Worm (Caenorhabditis elegans): Measurements from ENCODE around the gene tiar-1.
"Not testable (repeated sequence)": the region's sequence is repeated elsewhere in the genome, so short reads cannot be mapped to it uniquely, and the experiment has no call there.

The tiar-1 gene

DNA sequence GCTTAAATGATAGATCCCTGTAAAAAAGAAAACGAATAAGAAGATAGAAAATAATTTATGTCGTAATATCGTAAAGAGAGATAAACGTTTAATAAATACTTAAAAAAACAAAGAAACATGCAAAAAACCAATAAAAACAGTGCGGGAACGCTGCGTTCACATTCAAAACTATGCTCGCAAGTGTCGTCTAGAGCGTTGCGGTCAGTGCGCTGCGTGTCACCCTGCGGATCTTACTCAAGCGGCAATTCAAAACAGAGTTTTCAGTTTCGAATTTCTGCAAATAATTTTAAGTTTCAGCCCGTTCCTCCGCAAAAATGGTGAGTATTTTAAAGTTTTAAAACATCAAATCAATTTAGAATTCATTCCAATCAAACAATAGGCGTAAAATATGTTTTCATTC lies at the start of gene tiar-1, which contains the start of gene lelo-4:
Gene tiar-1, minus strand, starts transcription at position 17 of the 400 bp plus-strand sequence.
Gene lelo-4, plus strand, starts transcription at position 118 of the 400 bp plus-strand sequence.
- TF ChIP-seq nhr-23 (tag; optimal IDR thresholded peaks at IDR 0.05) (peak; percentile 66), nhr-25 (tag; optimal IDR thresholded peaks at IDR 0.05) (peak; percentile 76), ZK546.5 (tag; optimal IDR thresholded peaks at IDR 0.05) (peak; percentile 61), nfya-1 (tag; optimal IDR thresholded peaks at IDR 0.05; ENCODE audit: insufficient read depth) (peak; percentile 78), daf-12 (tag; optimal IDR thresholded peaks at IDR 0.05) (no peak), lin-15B (tag; optimal IDR thresholded peaks at IDR 0.05) (peak; percentile 86), lin-39 (tag; optimal IDR thresholded peaks at IDR 0.05) (peak; percentile 48), hmg-11 (tag; optimal IDR thresholded peaks at IDR 0.05) (peak; percentile 47), mml-1 (tag; optimal IDR thresholded peaks at IDR 0.05) (no peak), pha-4 (tag; optimal IDR thresholded peaks at IDR 0.05) (peak; percentile 78), fkh-2 (tag; optimal IDR thresholded peaks at IDR 0.05) (no peak), nhr-77 (tag; optimal IDR thresholded peaks at IDR 0.05) (no peak), ama-1 (optimal IDR thresholded peaks at IDR 0.05) (peak; percentile 61), skn-1 (tag; optimal IDR thresholded peaks at IDR 0.05) (peak; percentile 12), snpc-4 (tag; optimal IDR thresholded peaks at IDR 0.05) (peak; percentile 84), nhr-43 (tag; optimal IDR thresholded peaks at IDR 0.05; ENCODE audit: poor library complexity, severe bottlenecking) (peak; percentile 26), elt-2 (tag; optimal IDR thresholded peaks at IDR 0.05) (peak; percentile 76)

DNA sequence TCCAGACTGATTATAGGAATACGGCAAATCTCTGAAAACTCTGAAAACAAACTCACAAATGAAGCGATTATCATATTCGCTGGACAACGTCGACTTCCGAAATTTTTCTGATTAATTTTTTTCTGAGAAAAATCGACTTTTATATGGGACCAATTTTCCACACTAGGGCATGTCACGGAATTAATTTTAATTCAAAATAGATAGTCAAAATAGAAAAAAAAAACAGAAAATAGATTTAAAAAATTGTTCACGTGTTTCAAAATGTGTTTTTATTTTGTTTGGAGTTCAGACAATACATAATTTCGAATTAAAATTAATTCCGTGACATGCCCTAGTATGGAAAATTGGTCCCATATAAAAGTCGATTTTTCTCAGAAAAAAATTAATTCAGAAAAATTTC lies 43.0 kb upstream of the tiar-1 start, which contains the start of the genes F10C1.3 and F10C1.23:
Gene F10C1.3, minus strand, starts transcription at position 101 of the 400 bp plus-strand sequence.
Gene F10C1.23, plus strand, starts transcription at position 385 of the 400 bp plus-strand sequence.
- not testable (repeated sequence) for TF ChIP-seq nhr-12, jun-1, ztf-4 (tag; optimal IDR thresholded peaks at IDR 0.05)

ce11 chrII:5754168-5754567 lies 39.5 kb upstream of the tiar-1 start, which contains the start of gene F10C1.8:
TSS of gene F10C1.8 (plus strand) at chrII:5754468.
- TF ChIP-seq elt-2 (tag; optimal IDR thresholded peaks at IDR 0.05): peak; percentile 31
- TF ChIP-seq pha-4 (tag; optimal IDR thresholded peaks at IDR 0.05): no peak

DNA sequence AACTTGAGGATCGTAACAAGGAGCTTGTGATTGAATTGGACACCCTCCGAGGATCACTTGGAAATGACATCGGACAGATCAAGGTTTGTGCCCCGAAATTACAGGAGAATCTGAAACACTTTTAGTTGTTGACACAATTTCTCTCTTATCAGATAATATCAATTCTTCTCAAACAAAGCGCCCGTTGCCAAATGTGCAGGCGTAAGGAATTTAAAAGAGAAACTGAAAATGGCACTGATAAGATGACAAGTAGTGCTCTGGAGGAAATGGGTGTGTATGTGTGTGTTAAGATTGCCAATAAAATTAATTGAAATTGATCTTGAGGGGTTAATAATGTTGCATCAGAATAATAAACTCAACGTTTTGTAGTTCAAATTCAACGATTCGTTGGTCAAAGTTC lies 36.7 kb upstream of the tiar-1 start:
- TF ChIP-seq pqm-1 (tag; optimal IDR thresholded peaks at IDR 0.05) (peak; percentile 92), pha-4 (tag; optimal IDR thresholded peaks at IDR 0.05) (peak; percentile 39), elt-2 (tag; optimal IDR thresholded peaks at IDR 0.05) (peak; percentile 97), skn-1 (tag; optimal IDR thresholded peaks at IDR 0.05) (no peak), nhr-11 (tag; optimal IDR thresholded peaks at IDR 0.05) (no peak)

ce11 chrII:5749733-5750238 lies 35.2 kb upstream of the tiar-1 start, which contains the start of gene ifb-2:
TSS of gene ifb-2 (plus strand) at chrII:5750188.
- TF ChIP-seq elt-2 (tag; optimal IDR thresholded peaks at IDR 0.05) (peak; percentile 96), nhr-25 (tag; optimal IDR thresholded peaks at IDR 0.05) (no peak), ceh-16 (tag; optimal IDR thresholded peaks at IDR 0.05) (no peak), daf-12 (tag; optimal IDR thresholded peaks at IDR 0.05) (no peak), skn-1 (tag; optimal IDR thresholded peaks at IDR 0.05) (no peak), pqm-1 (tag; optimal IDR thresholded peaks at IDR 0.05) (peak; percentile 90), elt-1 (tag; optimal IDR thresholded peaks at IDR 0.05) (no peak), egl-27 (tag; optimal IDR thresholded peaks at IDR 0.05) (no peak)

- peak; percentile 100 for TF ChIP-seq elt-2 (tag; optimal IDR thresholded peaks at IDR 0.05)
- TF ChIP-seq skn-1 (tag; optimal IDR thresholded peaks at IDR 0.05): peak; percentile 1
- no peak for TF ChIP-seq ceh-9 (tag; optimal IDR thresholded peaks at IDR 0.05)
- no peak for TF ChIP-seq eor-1 (tag; optimal IDR thresholded peaks at IDR 0.05)
- no peak for TF ChIP-seq snpc-4 (tag; optimal IDR thresholded peaks at IDR 0.05)
- peak; percentile 39 for TF ChIP-seq pha-4 (tag; optimal IDR thresholded peaks at IDR 0.05)
- peak; percentile 97 for TF ChIP-seq pqm-1 (tag; optimal IDR thresholded peaks at IDR 0.05)
- peak; percentile 76 for TF ChIP-seq jun-1 (tag; optimal IDR thresholded peaks at IDR 0.05)
Observed at ce11 chrII:5748395-5748794, 33.8 kb upstream of the tiar-1 start.

DNA sequence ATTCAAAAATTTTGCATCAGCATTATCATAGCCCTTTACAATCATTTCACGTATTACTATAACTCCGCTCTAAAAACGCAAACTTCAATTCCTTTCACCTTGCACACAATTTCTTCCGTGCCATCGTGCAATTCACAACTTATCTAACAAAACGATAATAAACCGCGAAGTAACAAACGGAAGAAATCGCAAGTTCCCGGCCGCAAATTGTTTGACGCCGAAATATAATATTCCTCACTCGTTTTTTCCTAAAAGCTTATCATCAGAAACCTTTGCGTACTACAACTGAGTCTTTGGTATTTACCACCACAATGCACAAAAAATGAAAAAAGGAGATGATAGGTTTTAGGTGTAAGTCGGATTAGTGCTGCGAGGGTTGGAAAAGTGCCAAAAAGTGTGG lies 32.7 kb upstream of the tiar-1 start:
- TF ChIP-seq elt-2 (tag; optimal IDR thresholded peaks at IDR 0.05): peak; percentile 94
- TF ChIP-seq fkh-2 (tag; optimal IDR thresholded peaks at IDR 0.05): no peak

Data from whole organism, L3 larva.